Fruit fly (Drosophila melanogaster) S2 (cell line): Measurements from ENCODE around the gene Oseg2.

ENCODE experiments used
- CG8478 ChIP-seq: fragments of >200 bp; optimal IDR thresholded peaks from 2 replicates; lab custom pipeline; 2018
- CTCF ChIP-seq, 2 experiments: fragments of >200 bp; optimal IDR thresholded peaks; 2 replicates each; lab custom pipeline; 2018

DNA sequence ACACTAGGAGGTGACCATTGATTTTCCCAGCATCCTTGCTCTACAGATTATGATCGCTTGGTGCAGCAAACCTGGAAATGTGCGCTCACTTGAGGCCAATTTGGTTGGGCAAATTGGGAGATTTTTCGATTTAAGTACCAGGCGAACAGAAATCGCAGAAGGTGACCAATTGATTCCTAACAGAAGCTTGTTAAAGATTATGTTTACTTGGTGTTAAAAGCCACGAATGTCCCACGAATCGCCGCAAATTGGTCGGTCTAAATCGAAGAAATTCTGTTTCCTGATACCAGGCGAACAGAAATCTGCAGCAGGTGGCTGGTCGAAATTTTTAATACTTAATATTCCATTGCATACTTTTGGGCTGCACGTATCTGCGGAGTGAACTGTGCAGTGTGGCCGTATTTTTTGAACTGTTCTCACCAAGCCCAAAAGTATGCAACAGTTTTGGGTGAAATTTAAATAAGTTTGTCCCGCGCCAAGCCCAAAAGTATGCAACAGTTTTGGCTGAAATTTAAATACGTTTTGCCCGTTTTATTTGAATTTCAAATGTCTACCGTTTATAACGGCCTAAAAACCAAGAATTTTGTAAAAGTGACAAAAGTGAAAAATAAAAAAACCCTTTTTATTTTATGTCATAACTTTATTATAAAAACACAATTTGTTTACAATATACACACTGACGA lies 14.5 kb downstream of the Oseg2 start, which contains the start of gene CG32301:
- TF ChIP-seq CG8478 (no peak), CTCF (optimal IDR thresholded peaks at IDR 0.05; lab: Kevin White, UChicago) (peak; percentile 44 to 54)
